Fruit fly (Drosophila melanogaster) whole organism, embryonic: ENCODE results near the gene Bruce.

Experiments used
- BEAF-32 ChIP-seq: fragments of 200-800 bp; sonication (Bioruptor generic); optimal IDR thresholded peaks from 3 replicates; lab custom pipeline; 2017; ENCODE audit warnings: missing biosample characterization, missing genetic modification characterization, mild to moderate bottlenecking, moderate library complexity, missing genetic modification reagents
- CG10959 ChIP-seq: fragments of 200-800 bp; sonication (Bioruptor generic); IDR thresholded peaks from 2 replicates; pipeline ENCODE4 v1.3.6; 2022; ENCODE audit warnings: missing biosample characterization, missing genetic modification characterization
- CG10979 ChIP-seq: fragments of 200-800 bp; sonication (Bioruptor generic); optimal IDR thresholded peaks from 2 replicates; lab custom pipeline; 2018; ENCODE audit warnings: missing biosample characterization, mild to moderate bottlenecking, missing genetic modification characterization, moderate library complexity
- CG12659 ChIP-seq: fragments of 200-800 bp; sonication (Bioruptor generic); optimal IDR thresholded peaks from 3 replicates; lab custom pipeline; 2017; ENCODE audit warnings: mild to moderate bottlenecking, missing biosample characterization, missing genetic modification reagents, missing genetic modification characterization
- CG13287 ChIP-seq: fragments of 200-800 bp; sonication (Bioruptor generic); IDR thresholded peaks from 2 replicates; pipeline ENCODE4 v1.3.6; 2022; ENCODE audit warnings: missing biosample characterization, missing genetic modification characterization; ENCODE audit not compliant: partially characterized antibody
- CG13424 ChIP-seq: fragments of 200-800 bp; sonication (Bioruptor generic); optimal IDR thresholded peaks from 2 replicates; lab custom pipeline; 2019; ENCODE audit warnings: missing biosample characterization, mild to moderate bottlenecking, missing genetic modification characterization, moderate library complexity
- CG13894 ChIP-seq: fragments of 200-800 bp; sonication (Bioruptor generic); optimal IDR thresholded peaks from 3 replicates; lab custom pipeline; 2018; ENCODE audit warnings: missing biosample characterization, mild to moderate bottlenecking, missing genetic modification characterization, moderate library complexity
- CG14710 ChIP-seq: fragments of 200-800 bp; sonication (Bioruptor generic); optimal IDR thresholded peaks from 3 replicates; lab custom pipeline; 2019; ENCODE audit warnings: missing biosample characterization, mild to moderate bottlenecking, missing genetic modification characterization, moderate library complexity
- CG15011 ChIP-seq: fragments of 200-800 bp; sonication (Bioruptor generic); optimal IDR thresholded peaks from 3 replicates; lab custom pipeline; 2018; ENCODE audit warnings: missing biosample characterization, mild to moderate bottlenecking, missing genetic modification characterization
- CG17385 ChIP-seq: fragments of 200-800 bp; sonication (Bioruptor generic); optimal IDR thresholded peaks from 3 replicates; lab custom pipeline; 2018; ENCODE audit warnings: missing biosample characterization, mild to moderate bottlenecking, missing genetic modification characterization
- CG17568 ChIP-seq: fragments of 200-800 bp; sonication (Bioruptor generic); optimal IDR thresholded peaks from 2 replicates; lab custom pipeline; 2018; ENCODE audit warnings: missing biosample characterization, mild to moderate bottlenecking, missing genetic modification characterization, moderate library complexity
- CG18764 ChIP-seq: fragments of 200-800 bp; sonication (Bioruptor generic); optimal IDR thresholded peaks from 3 replicates; lab custom pipeline; 2016; ENCODE audit warnings: missing biosample characterization, missing genetic modification characterization
- CG30403 ChIP-seq: fragments of 200-800 bp; sonication (Bioruptor generic); optimal IDR thresholded peaks from 3 replicates; lab custom pipeline; 2016; ENCODE audit warnings: missing biosample characterization, missing genetic modification characterization
- CG3281 ChIP-seq: fragments of 200-800 bp; sonication (Bioruptor generic); optimal IDR thresholded peaks from 3 replicates; lab custom pipeline; 2017; ENCODE audit warnings: missing biosample characterization, mild to moderate bottlenecking, missing genetic modification characterization
- CG3726 ChIP-seq: fragments of 200-800 bp; sonication (Bioruptor generic); IDR thresholded peaks from 3 replicates; pipeline ENCODE4, ENCODE4 v1.3.6; 2022; ENCODE audit warnings: missing biosample characterization, missing genetic modification characterization
- CG4360 ChIP-seq: fragments of 200-800 bp; sonication (Bioruptor generic); IDR thresholded peaks from 2 replicates; pipeline ENCODE4 v1.3.6; 2022; ENCODE audit warnings: missing biosample characterization, missing genetic modification characterization
- CG4617 ChIP-seq: fragments of 200-800 bp; sonication (Bioruptor generic); optimal IDR thresholded peaks from 3 replicates; lab custom pipeline; 2016; ENCODE audit warnings: missing biosample characterization, missing genetic modification characterization, borderline replicate concordance
- CG4707 ChIP-seq: fragments of 200-800 bp; sonication (Bioruptor generic); optimal IDR thresholded peaks from 2 replicates; lab custom pipeline; 2018; ENCODE audit warnings: missing biosample characterization, mild to moderate bottlenecking, missing genetic modification characterization, moderate library complexity
- CG5180 ChIP-seq: fragments of 200-800 bp; sonication (Bioruptor generic); optimal IDR thresholded peaks from 3 replicates; lab custom pipeline; 2017; ENCODE audit warnings: missing biosample characterization, missing genetic modification characterization, mild to moderate bottlenecking, moderate library complexity, missing genetic modification reagents
- CG6683 ChIP-seq: fragments of 200-800 bp; sonication (Bioruptor generic); optimal IDR thresholded peaks from 2 replicates; lab custom pipeline; 2017; ENCODE audit warnings: missing biosample characterization, mild to moderate bottlenecking, missing genetic modification characterization, missing genetic modification reagents
- CG7987 ChIP-seq: fragments of 200-800 bp; sonication (Bioruptor generic); optimal IDR thresholded peaks from 2 replicates; lab custom pipeline; 2018; ENCODE audit warnings: missing biosample characterization, mild to moderate bottlenecking, missing genetic modification characterization, moderate library complexity
- Ets65A ChIP-seq: fragments of 200-800 bp; sonication (Bioruptor generic); peaks from one replicate; lab custom pipeline; 2016; ENCODE audit warnings: missing biosample characterization, missing genetic modification characterization
- HLH3B ChIP-seq: fragments of 200-800 bp; sonication (Bioruptor generic); IDR thresholded peaks from 2 replicates; pipeline ENCODE4 v1.3.6; 2022; ENCODE audit warnings: missing biosample characterization, missing genetic modification characterization
- HLH4C ChIP-seq: fragments of 200-800 bp; sonication (Bioruptor generic); IDR thresholded peaks from 3 replicates; pipeline ENCODE4 v1.3.6; 2022; ENCODE audit warnings: missing biosample characterization, missing genetic modification characterization; ENCODE audit not compliant: partially characterized antibody
- Hr3 ChIP-seq: fragments of 200-800 bp; sonication (Bioruptor generic); optimal IDR thresholded peaks from 3 replicates; lab custom pipeline; 2016; ENCODE audit warnings: missing biosample characterization, missing genetic modification characterization
- Hr51 ChIP-seq, 2 experiments: fragments of 200-800 bp; sonication (Bioruptor generic); optimal IDR thresholded peaks; 2 replicates in 1 of 2; 3 replicates in 1 of 2; lab custom pipeline; 2016 to 2018; ENCODE audit warnings: missing biosample characterization in 2 of 2, missing genetic modification characterization in 2 of 2, mild to moderate bottlenecking in 1 of 2, moderate library complexity in 1 of 2
- Hsf ChIP-seq: fragments of 200-800 bp; sonication (Bioruptor generic); optimal IDR thresholded peaks from 3 replicates; lab custom pipeline; 2016; ENCODE audit warnings: missing biosample characterization, missing genetic modification characterization
- Lim3 ChIP-seq: fragments of 200-800 bp; sonication (Bioruptor generic); IDR thresholded peaks from 2 replicates; pipeline ENCODE4 v1.3.6; 2022; ENCODE audit warnings: missing biosample characterization, missing genetic modification characterization
- Mad ChIP-seq: fragments of 200-800 bp; sonication (Bioruptor generic); optimal IDR thresholded peaks from 2 replicates; lab custom pipeline; 2016; ENCODE audit warnings: missing biosample characterization, missing genetic modification characterization
- Myb ChIP-seq: fragments of 200-800 bp; sonication (Bioruptor generic); optimal IDR thresholded peaks from 2 replicates; lab custom pipeline; 2016; ENCODE audit warnings: missing biosample characterization, missing genetic modification characterization
- Rfx ChIP-seq: fragments of 200-800 bp; sonication (Bioruptor generic); IDR thresholded peaks from 2 replicates; pipeline ENCODE4 v1.3.6; 2022; ENCODE audit warnings: missing biosample characterization, missing genetic modification characterization
- Vsx1 ChIP-seq: fragments of 200-800 bp; sonication (Bioruptor generic); optimal IDR thresholded peaks from 2 replicates; lab custom pipeline; 2017; ENCODE audit warnings: missing biosample characterization, mild to moderate bottlenecking, missing genetic modification characterization, missing genetic modification reagents
- btn ChIP-seq: fragments of 200-800 bp; sonication (Bioruptor generic); optimal IDR thresholded peaks from 2 replicates; lab custom pipeline; 2016; ENCODE audit warnings: missing biosample characterization, missing genetic modification characterization
- chinmo ChIP-seq: fragments of 200-800 bp; sonication (Bioruptor generic); IDR thresholded peaks from 4 replicates; pipeline ENCODE4 v1.3.6; 2022; ENCODE audit warnings: missing biosample characterization, missing genetic modification characterization; ENCODE audit not compliant: partially characterized antibody
- chn ChIP-seq: fragments of 200-800 bp; sonication (Bioruptor generic); optimal IDR thresholded peaks from 2 replicates; lab custom pipeline; 2016; ENCODE audit warnings: missing biosample characterization, missing genetic modification characterization
- cwo ChIP-seq: fragments of 200-800 bp; sonication (Bioruptor generic); optimal IDR thresholded peaks from 3 replicates; lab custom pipeline; 2017; ENCODE audit warnings: missing biosample characterization, missing genetic modification characterization, mild to moderate bottlenecking, moderate library complexity, missing genetic modification reagents
- dimm ChIP-seq: fragments of 200-800 bp; sonication (Bioruptor generic); IDR thresholded peaks from 2 replicates; pipeline ENCODE4 v1.3.6; 2022; ENCODE audit warnings: missing biosample characterization, missing genetic modification characterization
- disco-r ChIP-seq: fragments of 200-800 bp; sonication (Bioruptor generic); optimal IDR thresholded peaks from 2 replicates; lab custom pipeline; 2016; ENCODE audit warnings: missing biosample characterization, missing genetic modification characterization
- esg ChIP-seq: fragments of 200-800 bp; sonication (Bioruptor generic); conservative IDR thresholded peaks from 2 replicates; pipeline ENCODE4 v1.3.6; 2022; ENCODE audit warnings: missing biosample characterization, missing genetic modification characterization
- eyg ChIP-seq: fragments of 200-800 bp; sonication (Bioruptor generic); optimal IDR thresholded peaks from 3 replicates; lab custom pipeline; 2016; ENCODE audit warnings: missing biosample characterization, missing genetic modification characterization
- gcm2 ChIP-seq: fragments of 200-800 bp; sonication (Bioruptor generic); optimal IDR thresholded peaks from 2 replicates; lab custom pipeline; 2016; ENCODE audit warnings: missing biosample characterization, missing genetic modification characterization
- ken ChIP-seq: fragments of 200-800 bp; sonication (Bioruptor generic); IDR thresholded peaks from 3 replicates; pipeline ENCODE4 v1.3.6; 2022; ENCODE audit warnings: missing biosample characterization, missing genetic modification characterization
- kni ChIP-seq: fragments of 200-800 bp; sonication (Bioruptor generic); optimal IDR thresholded peaks from 3 replicates; lab custom pipeline; 2017; ENCODE audit warnings: mild to moderate bottlenecking, missing biosample characterization, missing genetic modification reagents, missing genetic modification characterization
- schlank ChIP-seq: fragments of 200-800 bp; sonication (Bioruptor generic); optimal IDR thresholded peaks from 2 replicates; lab custom pipeline; 2018; ENCODE audit warnings: missing biosample characterization, mild to moderate bottlenecking, missing genetic modification characterization
- sens-2 ChIP-seq: fragments of 200-800 bp; sonication (Bioruptor generic); IDR thresholded peaks from 2 replicates; pipeline ENCODE4 v1.3.6; 2022; ENCODE audit warnings: missing biosample characterization, missing genetic modification characterization
- so ChIP-seq: fragments of 200-800 bp; sonication (Bioruptor generic); IDR thresholded peaks from 3 replicates; pipeline ENCODE4 v1.3.6; 2022; ENCODE audit warnings: missing biosample characterization, missing genetic modification characterization
- ssp ChIP-seq: fragments of 200-800 bp; sonication (Bioruptor generic); IDR thresholded peaks from 2 replicates; pipeline ENCODE4 v1.3.6; 2022; ENCODE audit warnings: missing biosample characterization, missing genetic modification characterization
- tin ChIP-seq: fragments of 200-800 bp; sonication (Bioruptor generic); optimal IDR thresholded peaks from 3 replicates; lab custom pipeline; 2016; ENCODE audit warnings: missing biosample characterization, missing genetic modification characterization
- trem ChIP-seq: fragments of 200-800 bp; optimal IDR thresholded peaks from 3 replicates; lab custom pipeline; 2019; ENCODE audit warnings: missing biosample characterization, mild to moderate bottlenecking, missing genetic modification characterization, moderate library complexity
- zen ChIP-seq: fragments of 200-800 bp; sonication (Bioruptor generic); optimal IDR thresholded peaks from 3 replicates; lab custom pipeline; 2018; ENCODE audit warnings: missing biosample characterization, mild to moderate bottlenecking, missing genetic modification characterization, moderate library complexity

Gene Bruce

dm6 chr3R:10332823-10333263, 1.7 kb upstream of the Bruce start, which contains the start of gene sle (continued):
- TF ChIP-seq CG10959 (GFP tag; lab: Robert Waterston, UW) (no peak), CG4360 (GFP tag; lab: Robert Waterston, UW) (no peak), trem (tag; lab: Kevin White, UChicago) (peak; percentile 81), Hr3 (GFP tag; lab: Kevin White, UChicago) (peak; percentile 54), CG3726 (GFP tag; lab: Robert Waterston, UW) (no peak), ken (peak; percentile 49; the same call in 1 of the 3 replicates), dimm (GFP tag; lab: Robert Waterston, UW) (no peak), CG7987 (no peak), CG5180 (GFP tag; lab: Kevin White, UChicago) (no peak), zen (peak; percentile 64), esg (GFP tag; lab: Robert Waterston, UW) (no peak), CG13287 (peak; percentile 68), sens-2 (GFP tag; lab: Robert Waterston, UW) (no peak), CG17568 (GFP tag; lab: Kevin White, UChicago) (no peak), BEAF-32 (GFP tag; lab: Kevin White, UChicago) (peak; percentile 61), CG14710 (tag; lab: Kevin White, UChicago) (peak; percentile 77), tin (GFP tag; lab: Kevin White, UChicago) (peak; percentile 54), chn (GFP tag; lab: Kevin White, UChicago) (peak; percentile 66), CG13424 (peak; percentile 41), disco-r (GFP tag; lab: Kevin White, UChicago) (peak; percentile 44), so (GFP tag; lab: Robert Waterston, UW) (no peak), CG18764 (peak; percentile 11), cwo (no peak), CG6683 (peak; percentile 29), Hsf (GFP tag; lab: Kevin White, UChicago) (peak; percentile 62), schlank (tag; lab: Kevin White, UChicago) (no peak), chinmo (GFP tag; lab: Robert Waterston, UW) (no peak), Vsx1 (GFP tag; lab: Kevin White, UChicago) (no peak), ssp (GFP tag; lab: Robert Waterston, UW) (no peak), Ets65A (GFP tag; lab: Kevin White, UChicago) (peak; percentile 94), CG30403 (GFP tag; lab: Kevin White, UChicago) (peak; percentile 66), gcm2 (GFP tag; lab: Kevin White, UChicago) (peak; percentile 19), CG3281 (GFP tag; lab: Kevin White, UChicago) (peak; percentile 58), Rfx (GFP tag; lab: Robert Waterston, UW) (peak; percentile 84; the same call in 1 of the 2 replicates), CG13894 (tag; lab: Kevin White, UChicago) (no peak), HLH4C (peak; percentile 67), Hr51 (GFP tag; optimal IDR thresholded peaks at IDR 0.05; lab: Kevin White, UChicago) (peak in 1 of 2 experiments; percentile 36), CG4707 (GFP tag; lab: Kevin White, UChicago) (no peak), Lim3 (GFP tag; lab: Robert Waterston, UW) (no peak), HLH3B (GFP tag; lab: Robert Waterston, UW) (0 out of 2 replicates have a peak, but pooled peaks have one; percentile 23), CG4617 (peak; percentile 41), btn (GFP tag; lab: Kevin White, UChicago) (peak; percentile 21), CG15011 (no peak), CG17385 (GFP tag; lab: Kevin White, UChicago) (peak; percentile 78), eyg (GFP tag; lab: Kevin White, UChicago) (peak; percentile 48), Mad (GFP tag; lab: Kevin White, UChicago) (peak; percentile 67), Myb (GFP tag; lab: Kevin White, UChicago) (peak; percentile 99), kni (GFP tag; lab: Kevin White, UChicago) (no peak), CG10979 (peak; percentile 28), CG12659 (peak; percentile 65)
